Fruit fly (Drosophila melanogaster) whole organism, embryonic: ENCODE results near the gene Ask1.
A peak's percentile ranks its signal among the peaks of the same experiment; 100 is the strongest.

Experiments
- Asciz ChIP-seq: fragments of 200-800 bp; sonication (Bioruptor generic); optimal IDR thresholded peaks from 2 replicates; lab custom pipeline; 2017; ENCODE audit warnings: missing biosample characterization, mild to moderate bottlenecking, missing genetic modification characterization, missing genetic modification reagents
- Bdp1 ChIP-seq: fragments of 200-800 bp; sonication (Bioruptor generic); optimal IDR thresholded peaks from 3 replicates; lab custom pipeline; 2016; ENCODE audit warnings: missing biosample characterization, missing genetic modification characterization
- BtbVII ChIP-seq: fragments of 200-800 bp; sonication (Bioruptor generic); optimal IDR thresholded peaks from 3 replicates; lab custom pipeline; 2017; ENCODE audit warnings: missing biosample characterization, mild to moderate bottlenecking, missing genetic modification characterization
- Bteb2 ChIP-seq: fragments of 200-800 bp; sonication (Bioruptor generic); optimal IDR thresholded peaks from 2 replicates; lab custom pipeline; 2016; ENCODE audit warnings: missing biosample characterization, missing genetic modification characterization
- CG10366 ChIP-seq: fragments of 200-800 bp; sonication (Bioruptor generic); IDR thresholded peaks from 2 replicates; pipeline ENCODE4 v1.3.6; 2022; ENCODE audit warnings: missing biosample characterization, missing genetic modification characterization
- CG10654 ChIP-seq: fragments of 200-800 bp; sonication (Bioruptor generic); optimal IDR thresholded peaks from 2 replicates; lab custom pipeline; 2016; ENCODE audit warnings: missing biosample characterization, missing genetic modification characterization
- CG10979 ChIP-seq: fragments of 200-800 bp; sonication (Bioruptor generic); optimal IDR thresholded peaks from 2 replicates; lab custom pipeline; 2018; ENCODE audit warnings: missing biosample characterization, mild to moderate bottlenecking, missing genetic modification characterization, moderate library complexity
- CG12104 ChIP-seq: fragments of 200-800 bp; sonication (Bioruptor generic); optimal IDR thresholded peaks from 3 replicates; lab custom pipeline; 2016; ENCODE audit warnings: missing biosample characterization, missing genetic modification characterization
- CG12155 ChIP-seq: fragments of 200-800 bp; sonication (Bioruptor generic); optimal IDR thresholded peaks from 3 replicates; lab custom pipeline; 2016; ENCODE audit warnings: missing biosample characterization, missing genetic modification characterization
- CG13296 ChIP-seq: fragments of 200-800 bp; sonication (Bioruptor generic); optimal IDR thresholded peaks from 3 replicates; lab custom pipeline; 2018; ENCODE audit warnings: missing biosample characterization, mild to moderate bottlenecking, missing genetic modification characterization
- CG15011 ChIP-seq: fragments of 200-800 bp; sonication (Bioruptor generic); optimal IDR thresholded peaks from 3 replicates; lab custom pipeline; 2018; ENCODE audit warnings: missing biosample characterization, mild to moderate bottlenecking, missing genetic modification characterization
- CG15269 ChIP-seq: fragments of 200-800 bp; sonication (Bioruptor generic); optimal IDR thresholded peaks from 2 replicates; lab custom pipeline; 2018; ENCODE audit warnings: missing biosample characterization, mild to moderate bottlenecking, missing genetic modification characterization, moderate library complexity
- CG17612 ChIP-seq: fragments of 200-800 bp; sonication (Bioruptor generic); IDR thresholded peaks from 2 replicates; pipeline ENCODE4 v1.3.6; 2022; ENCODE audit warnings: missing biosample characterization, missing genetic modification characterization
- CG2202 ChIP-seq: fragments of 200-800 bp; sonication (Bioruptor generic); optimal IDR thresholded peaks from 2 replicates; lab custom pipeline; 2018; ENCODE audit warnings: missing biosample characterization, mild to moderate bottlenecking, missing genetic modification characterization
- CG30431 ChIP-seq: fragments of 200-800 bp; sonication (Bioruptor generic); optimal IDR thresholded peaks from 2 replicates; lab custom pipeline; 2017; ENCODE audit warnings: missing biosample characterization, missing genetic modification characterization
- CG33213 ChIP-seq: fragments of 200-800 bp; sonication (Bioruptor generic); optimal IDR thresholded peaks from 3 replicates; lab custom pipeline; 2016; ENCODE audit warnings: missing biosample characterization, missing genetic modification characterization
- CG33557 ChIP-seq: fragments of 200-800 bp; sonication (Bioruptor generic); optimal IDR thresholded peaks from 2 replicates; lab custom pipeline; 2019; ENCODE audit warnings: missing biosample characterization, mild to moderate bottlenecking, missing genetic modification characterization, moderate library complexity
- CG4282 ChIP-seq: fragments of 200-800 bp; sonication (Bioruptor generic); optimal IDR thresholded peaks from 2 replicates; lab custom pipeline; 2016; ENCODE audit warnings: missing biosample characterization, missing genetic modification characterization
- CG6175 ChIP-seq: fragments of 200-800 bp; sonication (Bioruptor generic); IDR thresholded peaks from 3 replicates; pipeline ENCODE4 v1.3.6; 2022; ENCODE audit warnings: missing biosample characterization, missing genetic modification characterization
- CG6254 ChIP-seq: fragments of 200-800 bp; sonication (Bioruptor generic); optimal IDR thresholded peaks from 3 replicates; lab custom pipeline; 2017; ENCODE audit warnings: mild to moderate bottlenecking, missing biosample characterization, missing genetic modification reagents, missing genetic modification characterization
- CG6683 ChIP-seq: fragments of 200-800 bp; sonication (Bioruptor generic); optimal IDR thresholded peaks from 2 replicates; lab custom pipeline; 2017; ENCODE audit warnings: missing biosample characterization, mild to moderate bottlenecking, missing genetic modification characterization, missing genetic modification reagents
- CG7786 ChIP-seq: fragments of 200-800 bp; sonication (Bioruptor generic); optimal IDR thresholded peaks from 2 replicates; lab custom pipeline; 2016; ENCODE audit warnings: missing biosample characterization, missing genetic modification characterization
- CG8089 ChIP-seq: fragments of 200-800 bp; sonication (Bioruptor generic); optimal IDR thresholded peaks from 3 replicates; lab custom pipeline; 2016; ENCODE audit warnings: missing biosample characterization, missing genetic modification characterization
- CG8290 ChIP-seq, 3 experiments: fragments of 200-800 bp; sonication (Bioruptor generic); optimal IDR thresholded peaks; 2 replicates each; lab custom pipeline; 2016 to 2019; ENCODE audit warnings: missing biosample characterization in 3 of 3, missing genetic modification characterization in 3 of 3, mild to moderate bottlenecking in 2 of 3, moderate library complexity in 1 of 3
- CG9215 ChIP-seq: fragments of 200-800 bp; sonication (Bioruptor generic); IDR thresholded peaks from 2 replicates; pipeline ENCODE4 v1.3.6; 2022; ENCODE audit warnings: missing biosample characterization, missing genetic modification characterization
- CHES-1-like ChIP-seq: fragments of 200-800 bp; sonication (Bioruptor generic); optimal IDR thresholded peaks from 2 replicates; lab custom pipeline; 2016; ENCODE audit warnings: missing biosample characterization, missing genetic modification characterization
- Dad ChIP-seq: fragments of 200-800 bp; sonication (Bioruptor generic); optimal IDR thresholded peaks from 3 replicates; lab custom pipeline; 2016; ENCODE audit warnings: missing biosample characterization, missing genetic modification characterization
- HHEX ChIP-seq: fragments of 200-800 bp; sonication (Bioruptor generic); optimal IDR thresholded peaks from 3 replicates; lab custom pipeline; 2017; ENCODE audit warnings: missing biosample characterization, mild to moderate bottlenecking, missing genetic modification characterization, missing genetic modification reagents
- HLH54F ChIP-seq: fragments of 200-800 bp; sonication (Bioruptor generic); optimal IDR thresholded peaks from 3 replicates; lab custom pipeline; 2016; ENCODE audit warnings: missing biosample characterization, missing genetic modification characterization
- Hey ChIP-seq: fragments of 200-800 bp; sonication (Bioruptor generic); optimal IDR thresholded peaks from 3 replicates; lab custom pipeline; 2018; ENCODE audit warnings: missing biosample characterization, mild to moderate bottlenecking, missing genetic modification characterization
- Jarid2 ChIP-seq: fragments of 200-800 bp; sonication (Bioruptor generic); optimal IDR thresholded peaks from 3 replicates; lab custom pipeline; 2017; ENCODE audit warnings: mild to moderate bottlenecking, missing biosample characterization, missing genetic modification reagents, missing genetic modification characterization
- Med ChIP-seq: fragments of 200-800 bp; sonication (Bioruptor generic); peaks from one replicate; lab custom pipeline; 2016; ENCODE audit warnings: missing biosample characterization, missing genetic modification characterization, mild to moderate bottlenecking, inconsistent platforms, moderate library complexity
- NC2β ChIP-seq: fragments of 200-800 bp; sonication (Bioruptor generic); optimal IDR thresholded peaks from 2 replicates; lab custom pipeline; 2016; ENCODE audit warnings: missing biosample characterization, missing genetic modification characterization
- Sox102F ChIP-seq: fragments of 200-800 bp; sonication (Bioruptor generic); optimal IDR thresholded peaks from 2 replicates; lab custom pipeline; 2018; ENCODE audit warnings: missing biosample characterization, mild to moderate bottlenecking, missing genetic modification characterization, moderate library complexity
- ara ChIP-seq: fragments of 200-800 bp; sonication (Bioruptor generic); IDR thresholded peaks from 2 replicates; pipeline ENCODE4 v1.3.6; 2022; ENCODE audit warnings: missing biosample characterization, missing genetic modification characterization
- ash1 ChIP-seq: fragments of 200-800 bp; sonication (Bioruptor generic); optimal IDR thresholded peaks from 2 replicates; lab custom pipeline; 2018; ENCODE audit warnings: missing biosample characterization, mild to moderate bottlenecking, missing genetic modification characterization
- disco-r ChIP-seq: fragments of 200-800 bp; sonication (Bioruptor generic); optimal IDR thresholded peaks from 2 replicates; lab custom pipeline; 2016; ENCODE audit warnings: missing biosample characterization, missing genetic modification characterization
- en ChIP-seq: fragments of 200-800 bp; sonication (Bioruptor generic); optimal IDR thresholded peaks from 2 replicates; lab custom pipeline; 2016; ENCODE audit warnings: missing biosample characterization, missing genetic modification characterization
- jumu ChIP-seq: fragments of 200-800 bp; sonication (Bioruptor generic); optimal IDR thresholded peaks from 3 replicates; lab custom pipeline; 2016; ENCODE audit warnings: missing biosample characterization, missing genetic modification characterization
- nom ChIP-seq: fragments of 200-800 bp; sonication (Bioruptor generic); optimal IDR thresholded peaks from 2 replicates; lab custom pipeline; 2017; ENCODE audit warnings: missing biosample characterization, missing genetic modification characterization, mild to moderate bottlenecking, moderate library complexity, missing genetic modification reagents
- odd ChIP-seq: fragments of 200-800 bp; sonication (Bioruptor generic); optimal IDR thresholded peaks from 2 replicates; lab custom pipeline; 2017; ENCODE audit warnings: missing biosample characterization, mild to moderate bottlenecking, missing genetic modification characterization
- peb ChIP-seq: fragments of 200-800 bp; sonication (Bioruptor generic); IDR thresholded peaks from 2 replicates; pipeline ENCODE4 v1.3.6; 2022; ENCODE audit warnings: missing biosample characterization, missing genetic modification characterization
- pfk ChIP-seq: fragments of 200-800 bp; sonication (Bioruptor generic); optimal IDR thresholded peaks from 2 replicates; lab custom pipeline; 2018; ENCODE audit warnings: missing biosample characterization, mild to moderate bottlenecking, missing genetic modification characterization, moderate library complexity
- phol ChIP-seq: fragments of 200-800 bp; sonication (Bioruptor generic); optimal IDR thresholded peaks from 3 replicates; lab custom pipeline; 2018; ENCODE audit warnings: missing biosample characterization, mild to moderate bottlenecking, missing genetic modification characterization, moderate library complexity
- ro ChIP-seq: fragments of 200-800 bp; sonication (Bioruptor generic); IDR thresholded peaks from 2 replicates; pipeline ENCODE4 v1.3.6; 2022; ENCODE audit warnings: missing biosample characterization, missing genetic modification characterization
- scrt ChIP-seq: fragments of 200-800 bp; sonication (Bioruptor generic); optimal IDR thresholded peaks from 2 replicates; lab custom pipeline; 2018; ENCODE audit warnings: missing biosample characterization, mild to moderate bottlenecking, missing genetic modification characterization, moderate library complexity
- sens-2 ChIP-seq: fragments of 200-800 bp; sonication (Bioruptor generic); IDR thresholded peaks from 2 replicates; pipeline ENCODE4 v1.3.6; 2022; ENCODE audit warnings: missing biosample characterization, missing genetic modification characterization
- toy ChIP-seq: fragments of 200-800 bp; sonication (Bioruptor generic); IDR thresholded peaks from 2 replicates; pipeline ENCODE4 v1.3.6; 2022; ENCODE audit warnings: missing biosample characterization, missing genetic modification characterization
- ttk ChIP-seq: fragments of 200-800 bp; sonication (Bioruptor generic); IDR thresholded peaks from 2 replicates; pipeline ENCODE4 v2.1.2; 2022; ENCODE audit warnings: missing biosample characterization, missing genetic modification characterization
- usp ChIP-seq: fragments of >200 bp; optimal IDR thresholded peaks from 2 replicates; lab custom pipeline; 2017; ENCODE audit warnings: missing biosample characterization, missing genetic modification characterization

Gene Ask1

DNA sequence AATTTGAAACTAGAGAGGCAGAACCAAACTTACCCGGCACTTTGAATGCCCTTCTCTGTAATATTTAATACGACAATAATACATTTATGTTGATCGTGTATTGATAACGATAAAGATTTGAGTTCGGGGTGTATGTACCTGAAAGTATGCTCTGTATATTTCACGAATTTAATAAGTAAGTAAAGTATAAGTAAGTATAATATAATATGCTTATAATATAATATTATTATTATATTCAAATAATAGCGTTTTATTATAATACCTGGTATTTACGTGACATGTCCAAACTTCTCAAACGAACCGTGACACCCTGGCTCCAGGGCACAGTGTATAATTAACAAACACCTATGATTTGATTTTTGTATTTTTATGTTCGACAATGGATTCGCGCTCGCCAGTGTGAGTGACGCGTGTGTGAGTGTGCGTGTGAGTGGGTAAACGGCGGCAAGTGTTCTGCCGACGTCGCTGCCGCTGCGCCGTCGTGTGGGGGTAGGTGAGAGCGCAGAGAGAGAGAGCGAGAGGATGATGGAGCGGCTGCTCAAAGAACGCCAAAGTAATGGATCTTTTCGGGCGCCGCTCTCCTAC, 10.2 kb downstream of the Ask1 start (continued):
- TF ChIP-seq ash1 (GFP tag; lab: Kevin White, UChicago) (no peak), Sox102F (GFP tag; lab: Kevin White, UChicago) (peak; percentile 67), Asciz (GFP tag; lab: Kevin White, UChicago) (peak; percentile 73), CG6175 (GFP tag; lab: Robert Waterston, UW) (0 out of 3 replicates have a peak, but pooled peaks have one; percentile 11), CG8089 (GFP tag; lab: Kevin White, UChicago) (no peak), phol (tag; lab: Kevin White, UChicago) (peak; percentile 78), usp (GFP tag; lab: Kevin White, UChicago) (no peak), scrt (peak; percentile 80), HLH54F (peak; percentile 4), ttk (GFP tag; lab: Robert Waterston, UW) (no peak; the same call in 1 of the 2 replicates), jumu (GFP tag; lab: Kevin White, UChicago) (no peak), CG6254 (peak; percentile 51), ara (GFP tag; lab: Robert Waterston, UW) (0 out of 2 replicates have a peak, but pooled peaks have one; percentile 7), CG4282 (GFP tag; lab: Kevin White, UChicago) (no peak), CG15011 (GFP tag; lab: Kevin White, UChicago) (peak; percentile 65), CG12155 (peak; percentile 57), CG33213 (GFP tag; lab: Kevin White, UChicago) (peak; percentile 27), en (GFP tag; lab: Kevin White, UChicago) (no peak), HHEX (peak; percentile 83), Jarid2 (GFP tag; lab: Kevin White, UChicago) (peak; percentile 58), CG33557 (GFP tag; lab: Kevin White, UChicago) (no peak), CG13296 (peak; percentile 86), sens-2 (no peak), Med (GFP tag; lab: Kevin White, UChicago) (peak; percentile 72), CG2202 (tag; lab: Kevin White, UChicago) (peak; percentile 3), Bdp1 (GFP tag; lab: Kevin White, UChicago) (no peak), ro (GFP tag; lab: Robert Waterston, UW) (no peak), CG10366 (GFP tag; lab: Robert Waterston, UW) (peak; percentile 46; the same call in 1 of the 2 replicates), Hey (no peak), CG15269 (tag; lab: Kevin White, UChicago) (peak; percentile 80), CG9215 (GFP tag; lab: Robert Waterston, UW) (peak; percentile 69), CG6683 (GFP tag; lab: Kevin White, UChicago) (peak; percentile 79), CG7786 (GFP tag; lab: Kevin White, UChicago) (no peak), CG12104 (GFP tag; lab: Kevin White, UChicago) (peak; percentile 64), CHES-1-like (GFP tag; lab: Kevin White, UChicago) (no peak), BtbVII (GFP tag; lab: Kevin White, UChicago) (peak; percentile 87), Dad (GFP tag; lab: Kevin White, UChicago) (no peak), CG10979 (peak; percentile 75), CG10654 (GFP tag; lab: Kevin White, UChicago) (peak; percentile 70), NC2β (GFP tag; lab: Kevin White, UChicago) (no peak), Bteb2 (GFP tag; lab: Kevin White, UChicago) (no peak), CG30431 (GFP tag; lab: Kevin White, UChicago) (peak; percentile 23), disco-r (GFP tag; lab: Kevin White, UChicago) (no peak), toy (GFP tag; lab: Robert Waterston, UW) (no peak), pfk (no peak), odd (GFP tag; lab: Kevin White, UChicago) (peak; percentile 48), peb (GFP tag; lab: Robert Waterston, UW) (0 out of 2 replicates have a peak, but pooled peaks have one; percentile 36), nom (GFP tag; lab: Kevin White, UChicago) (no peak), CG17612 (no peak), CG8290 (GFP tag; optimal IDR thresholded peaks at IDR 0.05; lab: Kevin White, UChicago) (no peak), CG8290 (tag; optimal IDR thresholded peaks at IDR 0.05; lab: Kevin White, UChicago) (peak in 1 of 2 experiments; percentile 49)
